Fruit fly (Drosophila melanogaster) whole organism, pupa: ENCODE results near the gene Sec24CD.
A peak's percentile ranks its signal among the peaks of the same experiment; 100 is the strongest.

ENCODE experiments used
- CG10348 ChIP-seq: fragments of 200-800 bp; sonication (Bioruptor generic); IDR thresholded peaks from 2 replicates; pipeline ENCODE4 v1.3.6; 2022; ENCODE audit warnings: missing biosample characterization, missing genetic modification characterization
- CG13204 ChIP-seq: fragments of 200-800 bp; sonication (Bioruptor generic); optimal IDR thresholded peaks from 2 replicates; lab custom pipeline; 2018; ENCODE audit warnings: missing biosample characterization, mild to moderate bottlenecking, missing genetic modification characterization, moderate library complexity
- CG14655 ChIP-seq: fragments of 200-800 bp; sonication (Bioruptor generic); optimal IDR thresholded peaks from 3 replicates; lab custom pipeline; 2017; ENCODE audit warnings: mild to moderate bottlenecking, missing biosample characterization, missing genetic modification reagents, missing genetic modification characterization
- CG34367 ChIP-seq: fragments of 200-800 bp; sonication (Bioruptor generic); optimal IDR thresholded peaks from 2 replicates; lab custom pipeline; 2018; ENCODE audit warnings: missing biosample characterization, mild to moderate bottlenecking, missing genetic modification characterization
- CG4496 ChIP-seq: fragments of 200-800 bp; sonication (Bioruptor generic); IDR thresholded peaks from 3 replicates; pipeline ENCODE4 v1.3.6; 2022; ENCODE audit warnings: missing biosample characterization, missing genetic modification characterization
- CG9948 ChIP-seq: fragments of 200-800 bp; sonication (Bioruptor generic); optimal IDR thresholded peaks from 2 replicates; lab custom pipeline; 2018; ENCODE audit warnings: missing biosample characterization, mild to moderate bottlenecking, missing genetic modification characterization, moderate library complexity
- EcR ChIP-seq: fragments of 200-800 bp; sonication (Bioruptor generic); optimal IDR thresholded peaks from 3 replicates; lab custom pipeline; 2019; ENCODE audit warnings: missing biosample characterization, missing genetic modification characterization, mild to moderate bottlenecking, moderate library complexity, missing genetic modification reagents
- Ets98B ChIP-seq: fragments of 200-800 bp; sonication (Bioruptor generic); IDR thresholded peaks from 2 replicates; pipeline ENCODE4 v1.3.6; 2022; ENCODE audit warnings: missing biosample characterization, missing genetic modification characterization
- Pif1A ChIP-seq: fragments of 200-800 bp; sonication (Bioruptor generic); optimal IDR thresholded peaks from 3 replicates; lab custom pipeline; 2016; ENCODE audit warnings: missing biosample characterization, missing genetic modification characterization
- Snoo ChIP-seq: fragments of 200-800 bp; sonication (Bioruptor generic); optimal IDR thresholded peaks from 3 replicates; lab custom pipeline; 2017; ENCODE audit warnings: missing biosample characterization, mild to moderate bottlenecking, missing genetic modification characterization, inconsistent platforms
- fd96Ca ChIP-seq: fragments of 200-800 bp; sonication (Bioruptor generic); IDR thresholded peaks from 3 replicates; pipeline ENCODE4 v1.3.6; 2022; ENCODE audit warnings: missing biosample characterization, missing genetic modification characterization
- rn ChIP-seq: fragments of 200-800 bp; sonication (Bioruptor generic); IDR thresholded peaks from 2 replicates; pipeline ENCODE4 v1.3.6; 2022; ENCODE audit warnings: missing biosample characterization, missing genetic modification characterization

- TF ChIP-seq CG34367 (peak; percentile 82), CG10348 (GFP tag; lab: Robert Waterston, UW) (peak; percentile 39; the same call in 1 of the 2 replicates), fd96Ca (GFP tag; lab: Robert Waterston, UW) (peak; percentile 89), Snoo (tag; lab: Kevin White, UChicago) (peak; percentile 75), CG4496 (peak; percentile 93), Ets98B (GFP tag; lab: Robert Waterston, UW) (peak; percentile 84), rn (GFP tag; lab: Robert Waterston, UW) (peak; percentile 67; the same call in 1 of the 2 replicates), CG9948 (peak; percentile 93), Pif1A (GFP tag; lab: Kevin White, UChicago) (peak; percentile 91), CG14655 (GFP tag; lab: Kevin White, UChicago) (peak; percentile 98), EcR (no peak), CG13204 (GFP tag; lab: Kevin White, UChicago) (peak; percentile 11)
Measured at dm6 chr2L:2201107-2201561, 35.5 kb downstream of the Sec24CD start.
